Worm (Caenorhabditis elegans): ENCODE data around the gene nhr-118.

The nhr-118 gene

ce11 chrV:4407519-4407918 is at the start of gene nhr-118:
Gene nhr-118 (plus strand): TSS chrV:4407819.
- TF ChIP-seq unc-62 (GFP tag; optimal IDR thresholded peaks at IDR 0.05): no peak

- TF ChIP-seq unc-62 (GFP tag; optimal IDR thresholded peaks at IDR 0.05): no peak
Observed at ce11 chrV:4359127-4359526, 48.5 kb upstream of the nhr-118 start.

- TF ChIP-seq unc-62 (GFP tag; optimal IDR thresholded peaks at IDR 0.05): no peak
Observed at ce11 chrV:4360018-4360417, 47.6 kb upstream of the nhr-118 start.

ce11 chrV:4361505-4361904 is 46.1 kb upstream of the nhr-118 start, which contains the start of gene F32D1.3:
Gene F32D1.3 (minus strand): TSS chrV:4361569.
- no peak for TF ChIP-seq unc-62 (GFP tag; optimal IDR thresholded peaks at IDR 0.05)

- no peak for TF ChIP-seq unc-62 (GFP tag; optimal IDR thresholded peaks at IDR 0.05)
Observed at ce11 chrV:4364517-4364916, 43.1 kb upstream of the nhr-118 start, which contains the start of gene grl-13. Gene grl-13 (minus strand): TSS chrV:4364617.

- no peak for TF ChIP-seq unc-62 (GFP tag; optimal IDR thresholded peaks at IDR 0.05)
Observed at ce11 chrV:4366440-4366839, 41.2 kb upstream of the nhr-118 start, which contains the start of gene F32D1.11. Gene F32D1.11 (minus strand): TSS chrV:4366540.

DNA sequence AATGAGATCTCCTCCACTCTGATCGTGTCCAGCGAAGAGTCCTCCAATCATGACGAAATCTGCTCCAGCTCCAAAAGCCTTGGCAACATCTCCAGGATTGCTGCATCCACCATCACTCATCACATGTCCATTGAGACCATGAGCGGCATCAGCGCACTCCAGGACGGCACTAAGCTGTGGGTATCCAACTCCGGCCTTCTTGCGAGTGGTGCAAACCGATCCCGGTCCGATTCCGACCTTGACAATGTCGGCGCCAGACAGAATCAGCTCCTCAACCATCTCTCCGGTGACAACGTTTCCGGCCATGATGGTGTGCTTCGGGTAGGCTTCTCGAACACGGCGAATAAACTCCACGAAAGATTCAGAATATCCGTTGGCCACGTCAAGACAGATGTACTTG is 37.1 kb upstream of the nhr-118 start:
- TF ChIP-seq unc-62 (GFP tag; optimal IDR thresholded peaks at IDR 0.05): no peak

- TF ChIP-seq unc-62 (GFP tag; optimal IDR thresholded peaks at IDR 0.05): no peak
Observed at ce11 chrV:4371309-4371933, 36.2 kb upstream of the nhr-118 start, which contains the start of the genes gmpr-1 and fipp-1. Gene gmpr-1 (minus strand): TSS chrV:4371383. Gene fipp-1 (plus strand): TSS chrV:4371807.

DNA sequence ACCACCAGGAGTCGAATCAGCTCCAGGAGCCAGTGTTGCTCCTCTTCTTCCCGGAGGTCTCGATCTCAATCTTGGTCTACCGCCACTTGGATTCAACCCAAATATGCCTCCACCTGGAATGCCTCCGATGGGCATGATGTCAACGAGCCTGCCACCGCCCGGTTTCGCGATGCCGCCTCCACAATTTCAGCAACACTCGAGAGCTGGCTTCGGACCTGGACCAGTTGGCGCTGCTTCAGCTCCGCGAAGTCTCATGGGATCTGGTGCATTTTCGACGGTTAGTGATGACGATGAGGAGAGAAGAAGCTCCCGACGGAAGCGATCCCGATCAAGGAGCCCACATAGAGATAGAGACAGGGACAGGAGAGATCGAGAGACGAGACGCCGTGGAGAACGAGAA is 34.6 kb upstream of the nhr-118 start:
- TF ChIP-seq unc-62 (GFP tag; optimal IDR thresholded peaks at IDR 0.05): no peak

ce11 chrV:4373656-4374055 is 34.0 kb upstream of the nhr-118 start:
- no peak for TF ChIP-seq unc-62 (GFP tag; optimal IDR thresholded peaks at IDR 0.05)

DNA sequence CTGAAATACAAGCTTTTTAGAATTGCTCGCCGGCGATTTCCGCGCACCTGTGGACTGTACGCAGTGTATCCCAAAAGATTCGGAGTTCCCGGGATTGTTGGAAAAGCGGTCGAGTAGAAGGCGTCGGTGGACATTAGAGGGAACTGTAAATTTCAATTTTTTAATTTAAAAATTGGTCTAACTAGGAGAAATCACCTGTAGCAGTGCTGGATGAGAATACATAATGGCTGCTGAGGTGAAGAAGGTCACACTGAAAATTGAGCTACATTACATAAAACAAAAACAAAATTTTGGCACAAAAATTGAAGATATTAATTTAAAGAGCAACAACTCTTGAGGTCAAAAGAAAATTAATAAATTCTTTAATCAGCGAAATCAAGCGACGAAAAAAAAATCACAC is 33.0 kb upstream of the nhr-118 start, which contains the start of gene neg-1:
TSS of gene neg-1 (minus strand) at position 250 of the 400 bp plus-strand sequence.
- no peak for TF ChIP-seq unc-62 (GFP tag; optimal IDR thresholded peaks at IDR 0.05)

DNA sequence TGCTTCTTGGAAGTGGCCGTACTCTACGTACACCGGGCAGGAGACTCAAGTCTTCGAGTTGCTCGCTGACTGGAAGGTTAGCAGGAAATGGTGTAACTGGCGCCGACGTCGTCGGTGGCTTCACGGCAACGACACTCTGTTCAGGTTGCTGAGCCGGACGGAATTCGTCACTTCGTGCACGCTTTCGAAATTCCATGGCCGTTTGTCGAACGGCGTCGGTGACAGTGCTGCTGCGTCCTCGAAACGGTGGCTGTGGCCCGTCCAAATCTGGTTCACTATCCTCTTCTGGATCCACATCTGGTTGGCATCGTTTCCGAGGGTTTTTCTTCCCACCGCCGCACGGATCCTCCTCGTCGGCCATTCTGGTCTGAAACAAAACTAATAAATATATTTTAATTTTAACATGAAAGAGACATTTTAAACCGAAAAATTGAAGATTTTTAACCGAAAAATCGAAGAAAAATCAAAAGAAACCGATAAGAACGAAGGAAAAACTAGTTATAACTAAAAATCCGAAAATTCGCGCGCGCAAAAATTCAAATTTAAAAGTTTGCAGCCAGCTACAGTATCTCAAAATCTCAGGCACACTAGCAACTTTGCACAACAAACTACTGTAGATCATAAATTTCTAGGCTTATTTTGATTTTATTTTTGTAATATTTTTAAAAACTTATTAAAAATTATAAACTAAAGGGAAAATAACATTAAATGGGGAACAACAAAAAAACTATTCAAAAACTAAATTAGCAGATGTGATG is 31.6 kb upstream of the nhr-118 start, which contains the start of gene F32D1.7:
TSS of gene F32D1.7 (minus strand) at position 367 of the 758 bp plus-strand sequence.
- TF ChIP-seq unc-62 (GFP tag; optimal IDR thresholded peaks at IDR 0.05): no peak

DNA sequence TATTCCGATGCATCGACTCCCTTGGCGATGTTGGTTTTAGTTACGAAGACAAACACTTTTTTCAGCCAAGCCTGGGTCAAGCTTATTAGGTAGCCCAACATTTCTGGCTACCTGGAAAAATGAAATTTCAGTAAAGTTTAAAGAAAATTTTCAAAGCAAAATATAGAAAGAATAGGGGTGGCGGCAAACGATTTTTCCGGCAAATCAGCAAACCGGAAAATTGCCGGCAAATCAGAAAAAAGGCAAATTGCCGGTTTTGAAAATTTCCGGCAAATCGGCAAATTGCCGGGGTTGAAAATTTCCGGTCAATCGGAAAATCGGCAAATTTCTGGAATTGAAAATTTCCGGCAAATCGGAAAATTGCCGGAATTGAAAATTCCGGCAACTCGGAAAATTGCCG is 30.0 kb upstream of the nhr-118 start, which contains the start of gene F32D1.8:
TSS of gene F32D1.8 (minus strand) at position 101 of the 400 bp plus-strand sequence.
- no peak for TF ChIP-seq unc-62 (GFP tag; optimal IDR thresholded peaks at IDR 0.05)

ce11 chrV:4382298-4382697 is 25.3 kb upstream of the nhr-118 start, which contains the start of gene F13A2.1:
Gene F13A2.1 (minus strand): TSS chrV:4382398.
- no peak for TF ChIP-seq unc-62 (GFP tag; optimal IDR thresholded peaks at IDR 0.05)

- TF ChIP-seq unc-62 (GFP tag; optimal IDR thresholded peaks at IDR 0.05): no peak
Observed at ce11 chrV:4384482-4384881, 23.1 kb upstream of the nhr-118 start, which contains the start of gene F13A2.2. Gene F13A2.2 (minus strand): TSS chrV:4384582.

ce11 chrV:4386173-4386572 is 21.4 kb upstream of the nhr-118 start, which contains the start of gene F13A2.10:
Gene F13A2.10 (minus strand): TSS chrV:4386273.
- TF ChIP-seq unc-62 (GFP tag; optimal IDR thresholded peaks at IDR 0.05): no peak

Measured in whole organism, dauer.